Fruit fly (Drosophila melanogaster) whole organism, prepupa: Measurements from ENCODE around the gene CG34297.
A peak's percentile ranks its signal among the peaks of the same experiment; 100 is the strongest.

Experiments
- CG9139 ChIP-seq: fragments of 200-800 bp; sonication (Bioruptor generic); optimal IDR thresholded peaks from 3 replicates; lab custom pipeline; 2017; ENCODE audit warnings: missing biosample characterization, mild to moderate bottlenecking, missing genetic modification characterization
- Ets96B ChIP-seq: fragments of 200-800 bp; optimal IDR thresholded peaks from 2 replicates; lab custom pipeline; 2019; ENCODE audit warnings: missing biosample characterization, mild to moderate bottlenecking, missing genetic modification characterization, moderate library complexity
- OdsH ChIP-seq: fragments of 200-800 bp; sonication (Bioruptor generic); optimal IDR thresholded peaks from 3 replicates; lab custom pipeline; 2016; ENCODE audit warnings: missing biosample characterization, missing genetic modification characterization
- fd85E ChIP-seq: fragments of 200-800 bp; sonication (Bioruptor generic); optimal IDR thresholded peaks from 3 replicates; lab custom pipeline; 2016; ENCODE audit warnings: missing biosample characterization, missing genetic modification characterization
- svp ChIP-seq: fragments of 200-800 bp; sonication (Bioruptor generic); peaks from one replicate; lab custom pipeline; 2016; ENCODE audit warnings: missing biosample characterization, missing genetic modification characterization

DNA sequence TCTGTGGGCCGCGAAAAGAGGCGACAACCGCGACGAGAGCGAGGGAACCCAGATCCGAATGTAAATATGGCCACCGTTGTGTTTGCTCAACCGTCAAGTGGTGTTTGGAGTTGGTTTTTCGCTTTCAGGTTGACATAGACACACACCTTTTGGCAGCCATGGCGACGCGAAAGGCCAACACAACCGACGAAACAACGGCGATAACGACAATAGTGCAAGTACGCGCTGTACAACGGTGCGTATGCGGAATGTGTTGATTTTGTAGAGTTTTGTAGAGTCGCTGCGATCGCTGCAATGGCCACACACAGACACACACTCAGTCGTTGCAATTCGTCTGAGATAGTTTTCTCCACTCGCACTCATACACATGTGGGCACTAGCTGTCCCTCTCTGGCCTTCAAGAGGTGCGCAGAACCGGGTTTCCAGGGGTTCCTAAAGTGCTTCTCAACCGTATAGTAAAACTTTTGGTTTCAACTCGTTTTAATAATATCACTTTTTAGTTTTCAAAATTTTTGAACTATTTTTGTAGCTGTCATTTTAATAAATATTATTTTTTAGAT lies 6.3 kb downstream of the CG34297 start:
- no peak for TF ChIP-seq OdsH (GFP tag; lab: Kevin White, UChicago)
- TF ChIP-seq Ets96B (tag; lab: Kevin White, UChicago), result no peak
- TF ChIP-seq fd85E (GFP tag; lab: Kevin White, UChicago), result no peak
- TF ChIP-seq svp (GFP tag; lab: Kevin White, UChicago), result peak; percentile 30
- no peak for TF ChIP-seq CG9139 (GFP tag; lab: Kevin White, UChicago)
